Worm (Caenorhabditis elegans): Measurements from ENCODE around the gene T22F3.8.

- TF ChIP-seq nhr-77 (tag; optimal IDR thresholded peaks at IDR 0.05) (no peak), snpc-4 (tag; optimal IDR thresholded peaks at IDR 0.05) (no peak), nhr-237 (tag; optimal IDR thresholded peaks at IDR 0.05) (no peak), unc-62 (GFP tag; optimal IDR thresholded peaks at IDR 0.05) (no peak), fkh-10 (GFP tag; optimal IDR thresholded peaks at IDR 0.05) (no peak), ceh-82 (tag; optimal IDR thresholded peaks at IDR 0.05) (no peak), ztf-11 (tag; optimal IDR thresholded peaks at IDR 0.05) (no peak), skn-1 (tag; optimal IDR thresholded peaks at IDR 0.05) (no peak)
Observed at ce11 chrV:3610709-3611108, 5.5 kb upstream of the T22F3.8 start.

Data from whole organism, L3 larva.